Fruit fly (Drosophila melanogaster) whole organism, prepupa: ENCODE results near the gene CG31867.

Experiments used
- Blimp-1 ChIP-seq: fragments of 200-800 bp; sonication (Bioruptor generic); optimal IDR thresholded peaks from 3 replicates; lab custom pipeline; 2017; ENCODE audit warnings: missing biosample characterization, missing genetic modification characterization, mild to moderate bottlenecking, moderate library complexity, missing genetic modification reagents
- CG6792 ChIP-seq: fragments of 200-800 bp; sonication (Bioruptor generic); optimal IDR thresholded peaks from 3 replicates; lab custom pipeline; 2016; ENCODE audit warnings: missing biosample characterization, missing genetic modification characterization
- Eip75B ChIP-seq: fragments of 200-800 bp; sonication (Bioruptor generic); optimal IDR thresholded peaks from 3 replicates; lab custom pipeline; 2016; ENCODE audit warnings: missing biosample characterization, missing genetic modification characterization
- Lpt ChIP-seq: fragments of 200-800 bp; sonication (Bioruptor generic); optimal IDR thresholded peaks from 3 replicates; lab custom pipeline; 2016; ENCODE audit warnings: missing biosample characterization, missing genetic modification characterization
- spab ChIP-seq: fragments of 200-800 bp; sonication (Bioruptor generic); optimal IDR thresholded peaks from 2 replicates; lab custom pipeline; 2017; ENCODE audit warnings: missing biosample characterization, mild to moderate bottlenecking, missing genetic modification characterization, missing genetic modification reagents

DNA sequence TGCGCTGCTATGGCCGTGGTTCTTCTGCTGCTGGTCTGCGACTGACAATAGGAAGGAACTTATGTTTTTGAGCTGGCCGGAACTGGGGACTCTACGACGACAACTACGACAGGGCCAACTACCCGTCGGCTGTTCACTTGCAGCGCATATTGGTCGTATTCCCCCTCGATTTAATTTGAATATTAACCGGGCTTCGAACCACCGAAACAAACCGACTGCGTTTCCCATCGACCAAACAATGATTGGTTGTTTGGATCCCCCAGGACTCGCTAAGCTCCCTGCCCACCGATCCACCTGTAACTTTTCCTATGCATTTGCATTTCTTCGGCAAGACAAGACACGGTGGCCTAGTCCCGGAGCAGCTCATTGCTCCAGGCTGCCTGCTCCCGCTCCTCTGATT is 23.6 kb downstream of the CG31867 start, which contains the start of gene Dnaaf4:
- TF ChIP-seq CG6792 (GFP tag; lab: Kevin White, UChicago) (no peak), Lpt (GFP tag; lab: Kevin White, UChicago) (no peak), spab (GFP tag; lab: Kevin White, UChicago) (no peak), Eip75B (GFP tag; lab: Kevin White, UChicago) (no peak), Blimp-1 (GFP tag; lab: Kevin White, UChicago) (no peak)
